Worm (Caenorhabditis elegans) whole organism, early embryonic: ENCODE data around the gene F10A3.4.

Experiments
- B0310.2 ChIP-seq: sonication (generic microtip); optimal IDR thresholded peaks from 2 replicates; lab custom pipeline; 2016; ENCODE audit warnings: mild to moderate bottlenecking, missing genetic modification characterization, missing compliant biosample characterization
- F13C5.2 ChIP-seq: sonication (generic microtip); optimal IDR thresholded peaks from 2 replicates; lab custom pipeline; 2017; ENCODE audit warnings: mild to moderate bottlenecking, missing genetic modification characterization, inconsistent platforms, missing compliant biosample characterization
- aly-1 ChIP-seq: sonication (generic microtip); optimal IDR thresholded peaks from 2 replicates; lab custom pipeline; 2016; ENCODE audit warnings: missing genetic modification characterization, missing compliant biosample characterization
- ama-1 ChIP-seq: fragments of 150-350 bp; optimal IDR thresholded peaks from 2 replicates; lab custom pipeline; 2014
- ceh-13 ChIP-seq: fragments of 200-800 bp; sonication (Bioruptor generic); optimal IDR thresholded peaks from 2 replicates; lab custom pipeline; 2018; ENCODE audit warnings: mild to moderate bottlenecking, missing genetic modification characterization, missing compliant biosample characterization
- ceh-36 ChIP-seq: sonication (generic microtip); optimal IDR thresholded peaks from 2 replicates; lab custom pipeline; 2016; ENCODE audit warnings: missing genetic modification characterization, inconsistent platforms, missing compliant biosample characterization
- ets-7 ChIP-seq: sonication (generic microtip); optimal IDR thresholded peaks from 2 replicates; lab custom pipeline; 2016; ENCODE audit warnings: missing genotype, missing genetic modification characterization, missing compliant biosample characterization
- flt-1 ChIP-seq: fragments of 200-800 bp; sonication (Bioruptor generic); IDR thresholded peaks from 2 replicates; pipeline ENCODE4 v1.3.6; 2022; ENCODE audit warnings: missing genetic modification characterization, missing compliant biosample characterization
- hmbx-1 ChIP-seq: sonication (generic microtip); optimal IDR thresholded peaks from 2 replicates; lab custom pipeline; 2016; ENCODE audit warnings: mild to moderate bottlenecking, missing genetic modification characterization, missing compliant biosample characterization
- hmg-4 ChIP-seq: fragments of 200-800 bp; sonication (Bioruptor generic); optimal IDR thresholded peaks from 2 replicates; lab custom pipeline; 2018; ENCODE audit warnings: mild to moderate bottlenecking, missing genetic modification characterization, missing compliant biosample characterization
- hnd-1 ChIP-seq: sonication (generic microtip); optimal IDR thresholded peaks from 2 replicates; lab custom pipeline; 2016; ENCODE audit warnings: missing genetic modification characterization, missing compliant biosample characterization
- pes-1 ChIP-seq: fragments of 200-800 bp; sonication (Bioruptor generic); IDR thresholded peaks from 2 replicates; pipeline ENCODE4 v1.3.6; 2022; ENCODE audit warnings: missing genetic modification reagents, missing genetic modification characterization, missing compliant biosample characterization
- scrt-1 ChIP-seq: fragments of 200-800 bp; sonication (Bioruptor generic); IDR thresholded peaks from 2 replicates; pipeline ENCODE4 v1.3.6; 2022; ENCODE audit warnings: missing genetic modification characterization, missing compliant biosample characterization
- sea-1 ChIP-seq: fragments of 200-800 bp; sonication (Bioruptor generic); conservative IDR thresholded peaks from 2 replicates; pipeline ENCODE4 v1.3.6; 2022; ENCODE audit warnings: missing genetic modification characterization, missing compliant biosample characterization
- tbx-11 ChIP-seq: fragments of 200-800 bp; sonication (Bioruptor generic); IDR thresholded peaks from 2 replicates; pipeline ENCODE4 v1.3.6; 2022; ENCODE audit warnings: missing genetic modification characterization, missing compliant biosample characterization
- tbx-37 ChIP-seq: fragments of 200-800 bp; sonication (Bioruptor generic); conservative IDR thresholded peaks from 2 replicates; pipeline ENCODE4 v1.3.6; 2022; ENCODE audit warnings: missing genetic modification reagents, missing genetic modification characterization, missing compliant biosample characterization
- tra-4 ChIP-seq: sonication (generic microtip); optimal IDR thresholded peaks from 2 replicates; lab custom pipeline; 2017; ENCODE audit warnings: missing genetic modification characterization, missing compliant biosample characterization

Gene F10A3.4

ce11 chrV:16160087-16160486, 11.2 kb downstream of the F10A3.4 start:
- TF ChIP-seq ceh-13 (no peak), scrt-1 (no peak), flt-1 (GFP tag; lab: Robert Waterston, UW) (no peak), hnd-1 (no peak), ama-1 (no peak), F13C5.2 (tag; lab: Kevin White, UChicago) (no peak), hmbx-1 (tag; lab: Kevin White, UChicago) (no peak), B0310.2 (tag; lab: Kevin White, UChicago) (no peak), hmg-4 (GFP tag; lab: Kevin White, UChicago) (no peak), ets-7 (tag; lab: Kevin White, UChicago) (no peak), ceh-36 (no peak), sea-1 (GFP tag; lab: Robert Waterston, UW) (no peak), tbx-11 (GFP tag; lab: Robert Waterston, UW) (no peak), tbx-37 (GFP tag; lab: Robert Waterston, UW) (no peak), pes-1 (GFP tag; lab: Robert Waterston, UW) (no peak)

ce11 chrV:16162124-16162735, 13.3 kb downstream of the F10A3.4 start, which contains the start of the genes str-109 and F10A3.11:
Gene str-109, minus strand, starts transcription at chrV:16162224.
Gene F10A3.11, plus strand, starts transcription at chrV:16162685.
- TF ChIP-seq aly-1 (tag; lab: Kevin White, UChicago) (no peak), flt-1 (GFP tag; lab: Robert Waterston, UW) (no peak), ceh-13 (no peak), ama-1 (no peak), ceh-36 (no peak)

DNA sequence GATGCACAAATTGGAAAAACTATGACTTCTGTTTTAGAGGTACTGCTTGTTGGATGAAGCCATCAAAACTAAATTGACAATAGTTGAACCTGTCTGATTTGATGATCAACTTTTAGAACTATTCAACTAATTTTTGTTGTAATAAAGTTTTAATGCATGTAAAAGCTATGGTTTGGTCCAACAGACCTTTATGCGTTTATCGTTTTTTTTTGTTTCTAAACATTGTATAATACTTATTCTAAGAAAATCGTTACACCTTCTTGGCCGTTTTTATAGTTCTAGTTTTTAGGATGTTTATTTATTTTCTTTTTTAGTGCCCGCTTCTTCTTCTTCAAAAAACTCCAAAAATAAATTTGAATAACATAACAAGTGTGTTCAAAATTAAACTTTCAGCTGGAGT, 14.8 kb downstream of the F10A3.4 start, which contains the start of gene F10A3.12:
TSS of gene F10A3.12 (plus strand) at position 301 of the 400 bp plus-strand sequence.
- TF ChIP-seq pes-1 (GFP tag; lab: Robert Waterston, UW) (no peak), flt-1 (GFP tag; lab: Robert Waterston, UW) (no peak), aly-1 (tag; lab: Kevin White, UChicago) (no peak), ceh-13 (no peak), F13C5.2 (tag; lab: Kevin White, UChicago) (no peak), tbx-11 (GFP tag; lab: Robert Waterston, UW) (no peak), ama-1 (no peak), hnd-1 (no peak), hmg-4 (GFP tag; lab: Kevin White, UChicago) (no peak), ets-7 (tag; lab: Kevin White, UChicago) (no peak), ceh-36 (no peak), tbx-37 (GFP tag; lab: Robert Waterston, UW) (no peak), B0310.2 (tag; lab: Kevin White, UChicago) (no peak), sea-1 (GFP tag; lab: Robert Waterston, UW) (no peak), hmbx-1 (tag; lab: Kevin White, UChicago) (no peak), scrt-1 (no peak), tra-4 (tag; lab: Kevin White, UChicago) (no peak)

DNA sequence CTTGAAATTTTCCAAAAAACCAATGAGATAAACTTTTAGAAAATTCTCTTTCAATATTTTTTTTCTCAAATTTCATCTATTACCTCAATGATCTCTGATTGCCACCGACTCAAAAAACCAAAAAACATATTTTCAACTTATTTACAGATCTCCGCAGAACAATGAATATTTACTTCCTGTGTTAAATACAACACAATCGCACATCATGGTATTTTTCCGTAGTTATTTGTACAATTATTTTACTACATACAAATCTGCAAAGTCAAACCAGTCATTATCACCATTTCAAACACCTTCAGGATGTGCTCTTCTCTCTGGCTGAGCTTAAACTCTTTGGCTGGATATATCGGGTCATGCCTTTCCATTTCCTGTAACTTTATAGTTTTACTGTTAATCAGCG, 17.0 kb downstream of the F10A3.4 start, which contains the start of gene str-108:
TSS of gene str-108 (plus strand) at position 301 of the 400 bp plus-strand sequence.
- TF ChIP-seq hmbx-1 (tag; lab: Kevin White, UChicago): no peak
- TF ChIP-seq tra-4 (tag; lab: Kevin White, UChicago): no peak
- no peak for TF ChIP-seq hmg-4 (GFP tag; lab: Kevin White, UChicago)
- TF ChIP-seq ceh-36: no peak
- no peak for TF ChIP-seq aly-1 (tag; lab: Kevin White, UChicago)
- TF ChIP-seq ama-1: no peak
- TF ChIP-seq B0310.2 (tag; lab: Kevin White, UChicago): no peak
- TF ChIP-seq tbx-11 (GFP tag; lab: Robert Waterston, UW): no peak
- no peak for TF ChIP-seq pes-1 (GFP tag; lab: Robert Waterston, UW)
- no peak for TF ChIP-seq tbx-37 (GFP tag; lab: Robert Waterston, UW)
- no peak for TF ChIP-seq F13C5.2 (tag; lab: Kevin White, UChicago)
- TF ChIP-seq flt-1 (GFP tag; lab: Robert Waterston, UW): no peak
- TF ChIP-seq hnd-1: no peak
- no peak for TF ChIP-seq sea-1 (GFP tag; lab: Robert Waterston, UW)

DNA sequence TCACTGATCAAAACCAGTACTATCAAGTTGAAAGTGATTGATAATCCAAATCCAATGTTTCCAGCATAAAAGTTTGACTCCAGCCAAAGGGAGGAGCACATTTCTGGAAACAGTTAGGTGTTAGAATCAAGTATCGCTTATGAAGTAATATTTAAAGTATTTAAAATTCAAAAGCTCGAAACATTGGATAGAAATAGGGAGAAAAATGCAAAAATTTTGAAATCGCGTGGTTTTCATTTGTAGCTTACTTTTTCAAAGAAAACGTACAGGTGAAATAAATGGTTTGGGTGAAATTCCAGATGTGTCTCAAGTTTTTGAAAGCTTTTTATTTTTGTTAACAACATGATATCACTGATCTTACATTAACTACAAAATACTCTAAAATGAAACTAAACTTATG, 20.1 kb downstream of the F10A3.4 start, which contains the start of gene str-111:
TSS of gene str-111 (minus strand) at position 101 of the 400 bp plus-strand sequence.
- TF ChIP-seq scrt-1: no peak
- TF ChIP-seq hnd-1: no peak
- no peak for TF ChIP-seq tbx-37 (GFP tag; lab: Robert Waterston, UW)
- no peak for TF ChIP-seq aly-1 (tag; lab: Kevin White, UChicago)
- no peak for TF ChIP-seq tbx-11 (GFP tag; lab: Robert Waterston, UW)
- no peak for TF ChIP-seq ceh-36
- no peak for TF ChIP-seq F13C5.2 (tag; lab: Kevin White, UChicago)
- TF ChIP-seq flt-1 (GFP tag; lab: Robert Waterston, UW): no peak
- no peak for TF ChIP-seq ceh-13
- no peak for TF ChIP-seq B0310.2 (tag; lab: Kevin White, UChicago)
- no peak for TF ChIP-seq ama-1
- no peak for TF ChIP-seq tra-4 (tag; lab: Kevin White, UChicago)
- TF ChIP-seq sea-1 (GFP tag; lab: Robert Waterston, UW): no peak
- TF ChIP-seq hmbx-1 (tag; lab: Kevin White, UChicago): no peak
- TF ChIP-seq ets-7 (tag; lab: Kevin White, UChicago): no peak
- no peak for TF ChIP-seq pes-1 (GFP tag; lab: Robert Waterston, UW)

DNA sequence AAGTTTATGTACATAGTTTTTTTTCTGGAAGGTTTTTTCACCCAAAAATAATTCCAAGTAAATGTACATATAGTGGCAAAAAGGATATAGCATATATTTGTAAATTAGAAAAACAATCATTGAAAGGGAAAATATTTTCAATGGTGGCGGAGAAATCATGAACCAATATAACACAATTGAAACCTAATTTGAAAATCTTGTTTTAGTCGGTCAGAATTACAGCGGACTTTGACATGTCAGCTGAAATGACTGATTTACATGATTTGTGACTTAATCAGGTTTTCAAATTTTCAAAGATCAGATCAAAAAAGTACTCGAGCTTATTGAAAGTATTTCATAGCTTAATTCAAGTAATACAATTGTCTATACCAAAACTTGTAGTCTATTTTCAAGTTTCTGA, 22.8 kb downstream of the F10A3.4 start, which contains the start of gene K05D4.9:
TSS of gene K05D4.9 (minus strand) at position 101 of the 400 bp plus-strand sequence.
- no peak for TF ChIP-seq F13C5.2 (tag; lab: Kevin White, UChicago)
- TF ChIP-seq scrt-1: no peak
- TF ChIP-seq pes-1 (GFP tag; lab: Robert Waterston, UW): no peak
- no peak for TF ChIP-seq B0310.2 (tag; lab: Kevin White, UChicago)
- no peak for TF ChIP-seq sea-1 (GFP tag; lab: Robert Waterston, UW)
- no peak for TF ChIP-seq hmbx-1 (tag; lab: Kevin White, UChicago)
- TF ChIP-seq aly-1 (tag; lab: Kevin White, UChicago): no peak
- no peak for TF ChIP-seq tbx-37 (GFP tag; lab: Robert Waterston, UW)
- no peak for TF ChIP-seq ama-1
- TF ChIP-seq tbx-11 (GFP tag; lab: Robert Waterston, UW): no peak
- TF ChIP-seq tra-4 (tag; lab: Kevin White, UChicago): no peak
- TF ChIP-seq ceh-36: no peak
- no peak for TF ChIP-seq hmg-4 (GFP tag; lab: Kevin White, UChicago)
- TF ChIP-seq hnd-1: no peak
- TF ChIP-seq flt-1 (GFP tag; lab: Robert Waterston, UW): no peak
- TF ChIP-seq ets-7 (tag; lab: Kevin White, UChicago): no peak
